Worm (Caenorhabditis elegans) whole organism, L1 larva: Measurements from ENCODE around the gene F28F9.3.

Source experiments
- elt-2 ChIP-seq: sonication (generic microtip); optimal IDR thresholded peaks from 2 replicates; lab custom pipeline; 2016; ENCODE audit warnings: missing genetic modification characterization, mild to moderate bottlenecking, inconsistent platforms, missing compliant biosample characterization, missing genetic modification reagents
- fos-1 ChIP-seq: fragments of 150-350 bp; optimal IDR thresholded peaks from 2 replicates; lab custom pipeline; 2014; ENCODE audit warnings: missing biosample characterization, missing genetic modification characterization
- hlh-17 ChIP-seq: fragments of 200-800 bp; sonication (Bioruptor generic); optimal IDR thresholded peaks from 2 replicates; lab custom pipeline; 2018; ENCODE audit warnings: missing genetic modification characterization, mild to moderate bottlenecking, missing compliant biosample characterization, moderate library complexity, borderline replicate concordance

DNA sequence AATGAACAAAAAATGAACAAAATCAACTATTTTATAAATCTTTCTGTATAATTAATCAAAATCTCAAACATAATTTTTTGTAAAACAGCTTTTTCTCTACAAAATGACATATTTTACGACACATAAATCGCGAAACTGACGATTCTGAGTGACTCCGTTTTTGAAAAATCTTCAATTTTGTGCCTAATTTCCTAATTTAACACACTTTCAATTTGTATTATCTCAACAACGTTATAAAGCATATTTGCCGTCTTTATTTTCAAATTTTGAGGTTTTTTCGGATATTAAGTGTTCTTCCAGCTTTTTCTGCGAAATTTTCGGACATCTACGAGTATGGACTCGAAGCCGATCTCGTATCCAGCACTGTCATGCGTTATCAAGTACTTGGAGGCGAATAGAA is 21.5 kb upstream of the F28F9.3 start, which contains the start of gene fbxc-47:
- no peak for TF ChIP-seq fos-1
- no peak for TF ChIP-seq elt-2 (tag; lab: Kevin White, UChicago)
- TF ChIP-seq hlh-17 (GFP tag; lab: Kevin White, UChicago) = no peak
